Worm (Caenorhabditis elegans) whole organism, L2 larva: Measurements from ENCODE around the gene M05D6.9.

Source experiments
- C34F6.9 ChIP-seq: fragments of 150-350 bp; optimal IDR thresholded peaks from 2 replicates; lab custom pipeline; 2014; ENCODE audit warnings: missing biosample characterization, missing genetic modification characterization
- F13H6.1 ChIP-seq: sonication (generic microtip); optimal IDR thresholded peaks from 2 replicates; lab custom pipeline; 2016; ENCODE audit warnings: missing genetic modification characterization, missing compliant biosample characterization
- R02D3.7 ChIP-seq: fragments of 150-350 bp; optimal IDR thresholded peaks from 2 replicates; lab custom pipeline; 2014; ENCODE audit warnings: missing biosample characterization, missing genetic modification characterization
- Y55F3AM.14 ChIP-seq: fragments of 200-800 bp; sonication (Bioruptor generic); optimal IDR thresholded peaks from 2 replicates; lab custom pipeline; 2018; ENCODE audit warnings: mild to moderate bottlenecking, missing genetic modification characterization, missing compliant biosample characterization
- ZK546.5 ChIP-seq: sonication (generic microtip); optimal IDR thresholded peaks from 2 replicates; lab custom pipeline; 2017; ENCODE audit warnings: missing biosample characterization, missing genetic modification characterization
- alr-1 ChIP-seq: fragments of 150-350 bp; optimal IDR thresholded peaks from 2 replicates; lab custom pipeline; 2014; ENCODE audit warnings: missing biosample characterization, missing genetic modification characterization
- ama-1 ChIP-seq: fragments of 150-350 bp; optimal IDR thresholded peaks from 2 replicates; lab custom pipeline; 2018; ENCODE audit warnings: inconsistent platforms
- blmp-1 ChIP-seq: sonication (generic microtip); optimal IDR thresholded peaks from 2 replicates; lab custom pipeline; 2017; ENCODE audit warnings: missing genetic modification characterization, mild to moderate bottlenecking, missing compliant biosample characterization, antibody characterized with exemption, moderate library complexity; ENCODE audit not compliant: insufficient read depth
- ceh-82 ChIP-seq: fragments of 150-350 bp; optimal IDR thresholded peaks from 2 replicates; lab custom pipeline; 2014; ENCODE audit warnings: missing biosample characterization, missing genetic modification characterization
- crh-2 ChIP-seq: sonication (generic microtip); optimal IDR thresholded peaks from 2 replicates; lab custom pipeline; 2017; ENCODE audit warnings: missing biosample characterization, missing genetic modification characterization
- dmd-4 ChIP-seq: sonication (generic microtip); optimal IDR thresholded peaks from 2 replicates; lab custom pipeline; 2017; ENCODE audit warnings: missing biosample characterization, missing genetic modification characterization
- egl-27 ChIP-seq: sonication (generic microtip); optimal IDR thresholded peaks from 3 replicates; lab custom pipeline; 2017; ENCODE audit warnings: missing biosample characterization, missing genetic modification reagents, missing genetic modification characterization
- elt-3 ChIP-seq: sonication (generic microtip); optimal IDR thresholded peaks from 2 replicates; lab custom pipeline; 2017; ENCODE audit warnings: missing biosample characterization, missing genetic modification characterization
- fos-1 ChIP-seq: fragments of 150-350 bp; optimal IDR thresholded peaks from 2 replicates; lab custom pipeline; 2014; ENCODE audit warnings: missing biosample characterization, missing genetic modification characterization
- gmeb-1 ChIP-seq: fragments of 150-350 bp; optimal IDR thresholded peaks from 2 replicates; lab custom pipeline; 2014; ENCODE audit warnings: missing biosample characterization, missing genetic modification characterization
- lin-11 ChIP-seq: fragments of 150-350 bp; sonication (generic microtip); optimal IDR thresholded peaks from 2 replicates; lab custom pipeline; 2014; ENCODE audit warnings: missing biosample characterization, missing genetic modification characterization, inconsistent platforms, mixed read lengths
- lin-39 ChIP-seq: fragments of 150-350 bp; optimal IDR thresholded peaks from 2 replicates; lab custom pipeline; 2014; ENCODE audit warnings: missing biosample characterization, missing genetic modification reagents, missing genetic modification characterization
- lsy-2 ChIP-seq, 2 experiments: fragments of 150-350 bp in 1 of 2; sonication (generic microtip) in 1 of 2; optimal IDR thresholded peaks; 2 replicates each; lab custom pipeline; 2014 to 2017; ENCODE audit warnings: missing biosample characterization in 2 of 2, missing genetic modification characterization in 2 of 2
- mab-5 ChIP-seq: fragments of 150-350 bp; optimal IDR thresholded peaks from 2 replicates; lab custom pipeline; 2014; ENCODE audit warnings: missing biosample characterization, missing genetic modification characterization
- nhr-10 ChIP-seq: sonication (generic microtip); optimal IDR thresholded peaks from 2 replicates; lab custom pipeline; 2017; ENCODE audit warnings: missing biosample characterization, missing genetic modification characterization
- nhr-11 ChIP-seq: fragments of 150-350 bp; optimal IDR thresholded peaks from 2 replicates; lab custom pipeline; 2014; ENCODE audit warnings: missing biosample characterization, missing genetic modification characterization
- nhr-12 ChIP-seq: fragments of 150-350 bp; optimal IDR thresholded peaks from 2 replicates; lab custom pipeline; 2014; ENCODE audit warnings: missing biosample characterization, missing genetic modification characterization
- nhr-21 ChIP-seq: fragments of 150-350 bp; optimal IDR thresholded peaks from 2 replicates; lab custom pipeline; 2014; ENCODE audit warnings: missing biosample characterization, missing genetic modification characterization
- nhr-23 ChIP-seq: fragments of 150-350 bp; optimal IDR thresholded peaks from 2 replicates; lab custom pipeline; 2014; ENCODE audit warnings: missing biosample characterization, missing genetic modification reagents, missing genetic modification characterization
- nhr-237 ChIP-seq: fragments of 150-350 bp; optimal IDR thresholded peaks from 2 replicates; lab custom pipeline; 2014; ENCODE audit warnings: missing biosample characterization, missing genetic modification characterization
- nhr-77 ChIP-seq: fragments of 150-350 bp; optimal IDR thresholded peaks from 2 replicates; lab custom pipeline; 2014; ENCODE audit warnings: missing biosample characterization, missing genetic modification characterization
- sem-4 ChIP-seq: fragments of 150-350 bp; optimal IDR thresholded peaks from 2 replicates; lab custom pipeline; 2014; ENCODE audit warnings: missing biosample characterization, missing genetic modification reagents, missing genetic modification characterization
- sma-9 ChIP-seq, 2 experiments: fragments of 150-350 bp in 1 of 2; sonication (generic microtip) in 1 of 2; optimal IDR thresholded peaks; 2 replicates each; lab custom pipeline; 2014 to 2016; ENCODE audit warnings: missing genetic modification characterization in 2 of 2, mild to moderate bottlenecking in 1 of 2, missing biosample characterization in 1 of 2, missing compliant biosample characterization in 1 of 2, missing genetic modification reagents in 1 of 2, moderate library complexity in 1 of 2
- snpc-4 ChIP-seq: fragments of 150-350 bp; optimal IDR thresholded peaks from 2 replicates; lab custom pipeline; 2014; ENCODE audit warnings: missing biosample characterization, missing genetic modification characterization
- unc-39 ChIP-seq: fragments of 150-350 bp; optimal IDR thresholded peaks from 2 replicates; lab custom pipeline; 2014; ENCODE audit warnings: missing biosample characterization, missing genetic modification characterization
- unc-55 ChIP-seq: fragments of 150-350 bp; sonication (generic microtip); optimal IDR thresholded peaks from 3 replicates; lab custom pipeline; 2014; ENCODE audit warnings: missing biosample characterization, missing genetic modification reagents, missing genetic modification characterization
- unc-62 ChIP-seq: fragments of 150-350 bp; optimal IDR thresholded peaks from 2 replicates; lab custom pipeline; 2014; ENCODE audit warnings: missing biosample characterization, missing genetic modification reagents, missing genetic modification characterization
- zag-1 ChIP-seq: fragments of 150-350 bp; optimal IDR thresholded peaks from 2 replicates; lab custom pipeline; 2014; ENCODE audit warnings: missing biosample characterization, missing genetic modification characterization
- ztf-11 ChIP-seq: sonication (generic microtip); optimal IDR thresholded peaks from 2 replicates; lab custom pipeline; 2017; ENCODE audit warnings: missing biosample characterization, missing genetic modification characterization

The M05D6.9 gene

ce11 chrII:8466874-8467273, 27.2 kb upstream of the M05D6.9 start, which contains the start of gene F22B5.10:
TSS of gene F22B5.10 (plus strand) at chrII:8467174.
- no peak for TF ChIP-seq unc-39
- no peak for TF ChIP-seq nhr-23 (tag; lab: Kevin White, UChicago)
- TF ChIP-seq fos-1 (tag; lab: Kevin White, UChicago) = no peak
- TF ChIP-seq nhr-11 (tag; lab: Kevin White, UChicago) = no peak
- TF ChIP-seq unc-62 (GFP tag; lab: Kevin White, UChicago) = no peak
- no peak for TF ChIP-seq ama-1 (lab: Kevin White, UChicago)
- no peak for TF ChIP-seq nhr-10 (tag; lab: Kevin White, UChicago)
- no peak for TF ChIP-seq zag-1
- TF ChIP-seq nhr-237 (tag; lab: Kevin White, UChicago) = no peak
- TF ChIP-seq, all 48 proteins: peak for 0

- TF ChIP-seq lin-39 (tag; lab: Kevin White, UChicago) (no peak), nhr-237 (tag; lab: Kevin White, UChicago) (no peak), nhr-11 (tag; lab: Kevin White, UChicago) (no peak), snpc-4 (tag; lab: Kevin White, UChicago) (no peak), nhr-12 (no peak), gmeb-1 (tag; lab: Kevin White, UChicago) (no peak)
Observed at ce11 chrII:8467809-8468208, 26.3 kb upstream of the M05D6.9 start, which contains the start of gene M05D6.2. TSS of gene M05D6.2 (plus strand) at chrII:8468109.

- TF ChIP-seq alr-1 (tag; lab: Kevin White, UChicago) = no peak
- no peak for TF ChIP-seq F13H6.1
- no peak for TF ChIP-seq R02D3.7
- no peak for TF ChIP-seq ztf-11 (tag; lab: Kevin White, UChicago)
- no peak for TF ChIP-seq ZK546.5 (tag; lab: Kevin White, UChicago)
- TF ChIP-seq sma-9 (GFP tag; optimal IDR thresholded peaks at IDR 0.05; lab: Kevin White, UChicago) = no peak
- no peak for TF ChIP-seq sma-9 (tag; optimal IDR thresholded peaks at IDR 0.05; lab: Kevin White, UChicago)
- no peak for TF ChIP-seq unc-39
- TF ChIP-seq lin-39 (tag; lab: Kevin White, UChicago) = no peak
- TF ChIP-seq zag-1 = no peak
- no peak for TF ChIP-seq crh-2 (tag; lab: Kevin White, UChicago)
- no peak for TF ChIP-seq Y55F3AM.14 (GFP tag; lab: Kevin White, UChicago)
- no peak for TF ChIP-seq nhr-23 (tag; lab: Kevin White, UChicago)
- TF ChIP-seq sem-4 (tag; lab: Kevin White, UChicago) = no peak
- TF ChIP-seq snpc-4 (tag; lab: Kevin White, UChicago) = no peak
- TF ChIP-seq nhr-21 = no peak
- no peak for TF ChIP-seq ceh-82
- TF ChIP-seq lin-11 (tag; lab: Kevin White, UChicago) = no peak
- no peak for TF ChIP-seq C34F6.9 (tag; lab: Kevin White, UChicago)
- TF ChIP-seq nhr-12 = no peak
- no peak for TF ChIP-seq lsy-2 (tag; optimal IDR thresholded peaks at IDR 0.05; lab: Kevin White, UChicago)
Observed at ce11 chrII:8471139-8471538, 22.9 kb upstream of the M05D6.9 start, which contains the start of gene M05D6.8. TSS of gene M05D6.8 (minus strand) at chrII:8471239.

- no peak for TF ChIP-seq alr-1 (tag; lab: Kevin White, UChicago)
- no peak for TF ChIP-seq dmd-4
- no peak for TF ChIP-seq R02D3.7
- no peak for TF ChIP-seq nhr-77 (tag; lab: Kevin White, UChicago)
- TF ChIP-seq egl-27 (tag; lab: Kevin White, UChicago) = no peak
- no peak for TF ChIP-seq nhr-237 (tag; lab: Kevin White, UChicago)
- no peak for TF ChIP-seq lsy-2 (tag; optimal IDR thresholded peaks at IDR 0.05; lab: Kevin White, UChicago)
- no peak for TF ChIP-seq Y55F3AM.14 (GFP tag; lab: Kevin White, UChicago)
- TF ChIP-seq blmp-1 = no peak
- TF ChIP-seq fos-1 (tag; lab: Kevin White, UChicago) = no peak
- no peak for TF ChIP-seq mab-5 (tag; lab: Kevin White, UChicago)
- no peak for TF ChIP-seq elt-3 (tag; lab: Kevin White, UChicago)
- no peak for TF ChIP-seq nhr-23 (tag; lab: Kevin White, UChicago)
- TF ChIP-seq, all 48 proteins: peak for 0
Observed at ce11 chrII:8472916-8473315, 21.2 kb upstream of the M05D6.9 start.

- TF ChIP-seq unc-55 (GFP tag; lab: Kevin White, UChicago) = no peak
- TF ChIP-seq nhr-77 (tag; lab: Kevin White, UChicago) = no peak
- TF ChIP-seq egl-27 (tag; lab: Kevin White, UChicago) = no peak
Observed at ce11 chrII:8475306-8475822, 18.7 kb upstream of the M05D6.9 start, which contains the start of the genes M05D6.1 and M05D6.3. TSS of gene M05D6.1 (minus strand) at chrII:8475406. TSS of gene M05D6.3 (plus strand) at chrII:8475772.
